Fruit fly (Drosophila melanogaster) whole organism, embryonic: Measurements from ENCODE around the gene CG12814.

Source experiments
- ATbp ChIP-seq: fragments of 200-800 bp; sonication (Bioruptor generic); optimal IDR thresholded peaks from 2 replicates; lab custom pipeline; 2017; ENCODE audit warnings: missing biosample characterization, mild to moderate bottlenecking, missing genetic modification characterization, missing genetic modification reagents
- CG10209 ChIP-seq: fragments of 200-800 bp; sonication (Bioruptor generic); optimal IDR thresholded peaks from 3 replicates; lab custom pipeline; 2017; ENCODE audit warnings: missing biosample characterization, mild to moderate bottlenecking, missing genetic modification characterization, missing genetic modification reagents
- CG12299 ChIP-seq: fragments of 200-800 bp; sonication (Bioruptor generic); optimal IDR thresholded peaks from 2 replicates; lab custom pipeline; 2018; ENCODE audit warnings: missing biosample characterization, mild to moderate bottlenecking, missing genetic modification characterization
- CG12659 ChIP-seq: fragments of 200-800 bp; sonication (Bioruptor generic); optimal IDR thresholded peaks from 3 replicates; lab custom pipeline; 2017; ENCODE audit warnings: mild to moderate bottlenecking, missing biosample characterization, missing genetic modification reagents, missing genetic modification characterization
- CG12744 ChIP-seq: fragments of 200-800 bp; sonication (Bioruptor generic); optimal IDR thresholded peaks from 2 replicates; lab custom pipeline; 2016; ENCODE audit warnings: missing biosample characterization, missing genetic modification characterization
- CG14014 ChIP-seq: fragments of 200-800 bp; sonication (Bioruptor generic); IDR thresholded peaks from 2 replicates; pipeline ENCODE4 v1.3.6; 2022; ENCODE audit warnings: missing biosample characterization, missing genetic modification characterization
- CG15073 ChIP-seq: fragments of 200-800 bp; sonication (Bioruptor generic); optimal IDR thresholded peaks from 2 replicates; lab custom pipeline; 2016; ENCODE audit warnings: missing biosample characterization, missing genetic modification characterization
- CG15269 ChIP-seq: fragments of 200-800 bp; sonication (Bioruptor generic); optimal IDR thresholded peaks from 2 replicates; lab custom pipeline; 2018; ENCODE audit warnings: missing biosample characterization, mild to moderate bottlenecking, missing genetic modification characterization, moderate library complexity
- CG1647 ChIP-seq: fragments of 200-800 bp; sonication (Bioruptor generic); optimal IDR thresholded peaks from 3 replicates; lab custom pipeline; 2016; ENCODE audit warnings: missing biosample characterization, missing genetic modification characterization
- CG17361 ChIP-seq: fragments of 200-800 bp; sonication (Bioruptor generic); IDR thresholded peaks from 3 replicates; pipeline ENCODE4 v1.3.6; 2022; ENCODE audit warnings: missing biosample characterization, missing genetic modification characterization
- CG17829 ChIP-seq: fragments of 200-800 bp; optimal IDR thresholded peaks from 2 replicates; lab custom pipeline; 2019; ENCODE audit warnings: missing biosample characterization, mild to moderate bottlenecking, missing genetic modification characterization, moderate library complexity
- CG2199 ChIP-seq: fragments of 200-800 bp; sonication (Bioruptor generic); IDR thresholded peaks from 3 replicates; pipeline ENCODE4 v1.3.6; 2022; ENCODE audit warnings: missing biosample characterization, missing genetic modification characterization
- CG2202 ChIP-seq: fragments of 200-800 bp; sonication (Bioruptor generic); optimal IDR thresholded peaks from 2 replicates; lab custom pipeline; 2018; ENCODE audit warnings: missing biosample characterization, mild to moderate bottlenecking, missing genetic modification characterization
- CG30020 ChIP-seq: fragments of 200-800 bp; optimal IDR thresholded peaks from 2 replicates; lab custom pipeline; 2019; ENCODE audit warnings: missing biosample characterization, mild to moderate bottlenecking, missing genetic modification characterization, moderate library complexity
- CG33557 ChIP-seq: fragments of 200-800 bp; sonication (Bioruptor generic); optimal IDR thresholded peaks from 2 replicates; lab custom pipeline; 2019; ENCODE audit warnings: missing biosample characterization, mild to moderate bottlenecking, missing genetic modification characterization, moderate library complexity
- CG34376 ChIP-seq: fragments of 200-800 bp; sonication (Bioruptor generic); optimal IDR thresholded peaks from 2 replicates; lab custom pipeline; 2018; ENCODE audit warnings: missing biosample characterization, mild to moderate bottlenecking, missing genetic modification characterization
- CG3726 ChIP-seq: fragments of 200-800 bp; sonication (Bioruptor generic); IDR thresholded peaks from 3 replicates; pipeline ENCODE4, ENCODE4 v1.3.6; 2022; ENCODE audit warnings: missing biosample characterization, missing genetic modification characterization
- CG4707 ChIP-seq: fragments of 200-800 bp; sonication (Bioruptor generic); optimal IDR thresholded peaks from 2 replicates; lab custom pipeline; 2018; ENCODE audit warnings: missing biosample characterization, mild to moderate bottlenecking, missing genetic modification characterization, moderate library complexity
- CG6765 ChIP-seq: fragments of 200-800 bp; sonication (Bioruptor generic); optimal IDR thresholded peaks from 3 replicates; lab custom pipeline; 2017; ENCODE audit warnings: missing biosample characterization, mild to moderate bottlenecking, missing genetic modification characterization
- CG6813 ChIP-seq: fragments of 200-800 bp; sonication (Bioruptor generic); optimal IDR thresholded peaks from 2 replicates; lab custom pipeline; 2017; ENCODE audit warnings: missing biosample characterization, missing genetic modification characterization, mild to moderate bottlenecking, moderate library complexity, missing genetic modification reagents
- CG7745 ChIP-seq: fragments of 200-800 bp; sonication (Bioruptor generic); optimal IDR thresholded peaks from 2 replicates; lab custom pipeline; 2018; ENCODE audit warnings: missing biosample characterization, mild to moderate bottlenecking, missing genetic modification characterization, moderate library complexity
- CG7786 ChIP-seq: fragments of 200-800 bp; sonication (Bioruptor generic); optimal IDR thresholded peaks from 2 replicates; lab custom pipeline; 2016; ENCODE audit warnings: missing biosample characterization, missing genetic modification characterization
- CG7987 ChIP-seq: fragments of 200-800 bp; sonication (Bioruptor generic); optimal IDR thresholded peaks from 2 replicates; lab custom pipeline; 2018; ENCODE audit warnings: missing biosample characterization, mild to moderate bottlenecking, missing genetic modification characterization, moderate library complexity
- CG9727 ChIP-seq: fragments of 200-800 bp; sonication (Bioruptor generic); optimal IDR thresholded peaks from 3 replicates; lab custom pipeline; 2017; ENCODE audit warnings: missing biosample characterization, mild to moderate bottlenecking, missing genetic modification characterization
- HHEX ChIP-seq: fragments of 200-800 bp; sonication (Bioruptor generic); optimal IDR thresholded peaks from 3 replicates; lab custom pipeline; 2017; ENCODE audit warnings: missing biosample characterization, mild to moderate bottlenecking, missing genetic modification characterization, missing genetic modification reagents
- Hey ChIP-seq: fragments of 200-800 bp; sonication (Bioruptor generic); optimal IDR thresholded peaks from 3 replicates; lab custom pipeline; 2018; ENCODE audit warnings: missing biosample characterization, mild to moderate bottlenecking, missing genetic modification characterization
- Hsf ChIP-seq: fragments of 200-800 bp; sonication (Bioruptor generic); optimal IDR thresholded peaks from 3 replicates; lab custom pipeline; 2016; ENCODE audit warnings: missing biosample characterization, missing genetic modification characterization
- Med ChIP-seq: fragments of 200-800 bp; sonication (Bioruptor generic); peaks from one replicate; lab custom pipeline; 2016; ENCODE audit warnings: missing biosample characterization, missing genetic modification characterization, mild to moderate bottlenecking, inconsistent platforms, moderate library complexity
- Sox100B ChIP-seq: fragments of 200-800 bp; sonication (Bioruptor generic); optimal IDR thresholded peaks from 3 replicates; lab custom pipeline; 2018; ENCODE audit warnings: missing biosample characterization, mild to moderate bottlenecking, missing genetic modification characterization
- Usf ChIP-seq: fragments of 200-800 bp; sonication (Bioruptor generic); optimal IDR thresholded peaks from 2 replicates; lab custom pipeline; 2017; ENCODE audit warnings: missing genotype, missing biosample characterization, missing genetic modification characterization
- Xbp1 ChIP-seq: fragments of 200-800 bp; sonication (Bioruptor generic); optimal IDR thresholded peaks from 3 replicates; lab custom pipeline; 2016; ENCODE audit warnings: missing biosample characterization, mild to moderate bottlenecking, missing genetic modification characterization
- az2 ChIP-seq: fragments of 200-800 bp; sonication (Bioruptor generic); optimal IDR thresholded peaks from 3 replicates; lab custom pipeline; 2016; ENCODE audit warnings: missing biosample characterization, missing genetic modification characterization
- bbx ChIP-seq: fragments of 200-800 bp; sonication (Bioruptor generic); IDR thresholded peaks from 2 replicates; pipeline ENCODE4 v1.3.6; 2022; ENCODE audit warnings: missing biosample characterization, missing genetic modification characterization; ENCODE audit not compliant: partially characterized antibody
- bigmax ChIP-seq: fragments of 200-800 bp; sonication (Bioruptor generic); optimal IDR thresholded peaks from 2 replicates; lab custom pipeline; 2018; ENCODE audit warnings: missing biosample characterization, mild to moderate bottlenecking, missing genetic modification characterization
- chinmo ChIP-seq: fragments of 200-800 bp; sonication (Bioruptor generic); IDR thresholded peaks from 4 replicates; pipeline ENCODE4 v1.3.6; 2022; ENCODE audit warnings: missing biosample characterization, missing genetic modification characterization; ENCODE audit not compliant: partially characterized antibody
- dan ChIP-seq: fragments of 200-800 bp; sonication (Bioruptor generic); IDR thresholded peaks from 2 replicates; pipeline ENCODE4 v1.3.6; 2022; ENCODE audit warnings: missing biosample characterization, missing genetic modification characterization
- dati ChIP-seq: fragments of 200-800 bp; sonication (Bioruptor generic); IDR thresholded peaks from 2 replicates; pipeline ENCODE4 v1.3.6; 2022; ENCODE audit warnings: missing biosample characterization, missing genetic modification characterization
- exex ChIP-seq: fragments of 200-800 bp; sonication (Bioruptor generic); optimal IDR thresholded peaks from 4 replicates; lab custom pipeline; 2018; ENCODE audit warnings: missing biosample characterization, mild to moderate bottlenecking, missing genetic modification characterization, moderate library complexity
- fru ChIP-seq: fragments of >200 bp; optimal IDR thresholded peaks from 2 replicates; lab custom pipeline; 2017
- gcm ChIP-seq: fragments of 200-800 bp; sonication (Bioruptor generic); optimal IDR thresholded peaks from 2 replicates; lab custom pipeline; 2019; ENCODE audit warnings: missing biosample characterization, mild to moderate bottlenecking, missing genetic modification characterization, moderate library complexity
- grau ChIP-seq: fragments of 200-800 bp; optimal IDR thresholded peaks from 3 replicates; lab custom pipeline; 2019; ENCODE audit warnings: missing biosample characterization, mild to moderate bottlenecking, missing genetic modification characterization, moderate library complexity
- grn ChIP-seq: fragments of 200-800 bp; sonication (Bioruptor generic); optimal IDR thresholded peaks from 3 replicates; lab custom pipeline; 2017; ENCODE audit warnings: missing biosample characterization, missing genetic modification characterization
- hkb ChIP-seq, 2 experiments: fragments of 200-800 bp in 1 of 2; fragments of >200 bp in 1 of 2; sonication (Bioruptor generic) in 1 of 2; IDR thresholded peaks in 1 of 2; optimal IDR thresholded peaks in 1 of 2; 2 replicates each; pipeline versions ENCODE4 v1.3.6 to Lab custom; 2017 to 2022; ENCODE audit warnings: missing biosample characterization in 1 of 2, missing genetic modification characterization in 1 of 2
- lab ChIP-seq: fragments of 200-800 bp; sonication (Bioruptor generic); optimal IDR thresholded peaks from 3 replicates; lab custom pipeline; 2017; ENCODE audit warnings: missing biosample characterization, missing genetic modification characterization, mild to moderate bottlenecking, moderate library complexity, missing genetic modification reagents
- psq ChIP-seq: fragments of 200-800 bp; sonication (Bioruptor generic); optimal IDR thresholded peaks from 2 replicates; lab custom pipeline; 2017; ENCODE audit warnings: missing biosample characterization, missing genetic modification characterization
- pzg ChIP-seq: fragments of 200-800 bp; sonication (Bioruptor generic); optimal IDR thresholded peaks from 3 replicates; lab custom pipeline; 2018; ENCODE audit warnings: missing biosample characterization, mild to moderate bottlenecking, missing genetic modification characterization, moderate library complexity
- schlank ChIP-seq: fragments of 200-800 bp; sonication (Bioruptor generic); optimal IDR thresholded peaks from 2 replicates; lab custom pipeline; 2018; ENCODE audit warnings: missing biosample characterization, mild to moderate bottlenecking, missing genetic modification characterization
- sens ChIP-seq: fragments of 200-800 bp; sonication (Bioruptor generic); peaks from one replicate; lab custom pipeline; 2016; ENCODE audit warnings: missing biosample characterization, missing genetic modification characterization
- sima ChIP-seq: fragments of 200-800 bp; sonication (Bioruptor generic); optimal IDR thresholded peaks from 2 replicates; lab custom pipeline; 2016; ENCODE audit warnings: missing biosample characterization, missing genetic modification characterization
- tll ChIP-seq, 2 experiments: fragments of 200-800 bp in 1 of 2; fragments of >200 bp in 1 of 2; sonication (Bioruptor generic) in 1 of 2; optimal IDR thresholded peaks; 2 replicates each; lab custom pipeline; 2017 to 2019; ENCODE audit warnings: missing biosample characterization in 2 of 2, missing genetic modification characterization in 2 of 2, mild to moderate bottlenecking in 1 of 2, moderate library complexity in 1 of 2
- usp ChIP-seq: fragments of >200 bp; optimal IDR thresholded peaks from 2 replicates; lab custom pipeline; 2017; ENCODE audit warnings: missing biosample characterization, missing genetic modification characterization

CG12814 gene

DNA sequence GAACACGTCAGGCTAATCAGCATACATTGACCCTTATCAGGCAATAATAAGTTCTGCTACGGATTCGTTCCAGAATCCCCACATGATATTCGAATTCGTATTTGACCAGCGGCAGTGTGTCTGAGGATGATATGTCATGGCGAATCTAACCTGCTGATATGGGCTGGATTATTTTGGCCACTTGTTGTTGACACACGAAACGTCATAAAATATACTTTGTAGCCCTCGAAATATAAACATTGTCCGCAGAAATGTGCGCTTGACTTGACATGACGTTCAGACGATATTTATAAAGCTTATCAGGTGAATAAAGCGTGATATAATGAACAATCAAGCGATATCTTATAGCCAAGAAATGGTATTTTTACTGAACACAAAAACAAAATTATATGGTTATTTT, 23.1 kb downstream of the CG12814 start (continued):
- TF ChIP-seq dan (GFP tag; lab: Robert Waterston, UW) (no peak), CG3726 (GFP tag; lab: Robert Waterston, UW) (no peak), CG1647 (GFP tag; lab: Kevin White, UChicago) (no peak), CG7786 (GFP tag; lab: Kevin White, UChicago) (no peak), sens (GFP tag; lab: Kevin White, UChicago) (no peak), Sox100B (GFP tag; lab: Kevin White, UChicago) (no peak), CG12659 (peak; percentile 2), CG12744 (GFP tag; lab: Kevin White, UChicago) (no peak), CG30020 (tag; lab: Kevin White, UChicago) (no peak), grn (GFP tag; lab: Kevin White, UChicago) (no peak), CG33557 (no peak), az2 (GFP tag; lab: Kevin White, UChicago) (no peak), CG17829 (tag; lab: Kevin White, UChicago) (no peak), chinmo (GFP tag; lab: Robert Waterston, UW) (no peak), fru (lab: Kevin White, UChicago) (no peak), schlank (tag; lab: Kevin White, UChicago) (peak; percentile 35), exex (tag; lab: Kevin White, UChicago) (peak; percentile 73), CG10209 (GFP tag; lab: Kevin White, UChicago) (no peak), CG6765 (GFP tag; lab: Kevin White, UChicago) (peak; percentile 13), lab (GFP tag; lab: Kevin White, UChicago) (no peak), bigmax (GFP tag; lab: Kevin White, UChicago) (no peak), pzg (GFP tag; lab: Kevin White, UChicago) (no peak), CG7987 (GFP tag; lab: Kevin White, UChicago) (peak; percentile 46), HHEX (GFP tag; lab: Kevin White, UChicago) (no peak), CG7745 (tag; lab: Kevin White, UChicago) (no peak), CG4707 (no peak), Xbp1 (no peak), CG17361 (no peak), CG6813 (GFP tag; lab: Kevin White, UChicago) (no peak), CG15073 (no peak), CG34376 (peak; percentile 66), CG2199 (GFP tag; lab: Robert Waterston, UW) (no peak), usp (GFP tag; lab: Kevin White, UChicago) (no peak), CG9727 (no peak), Usf (no peak), CG14014 (GFP tag; lab: Robert Waterston, UW) (no peak), dati (GFP tag; lab: Robert Waterston, UW) (no peak), grau (tag; lab: Kevin White, UChicago) (no peak), gcm (no peak), Med (GFP tag; lab: Kevin White, UChicago) (peak; percentile 74), CG15269 (tag; lab: Kevin White, UChicago) (no peak), tll (GFP tag; optimal IDR thresholded peaks at IDR 0.05; lab: Kevin White, UChicago) (no peak), ATbp (GFP tag; lab: Kevin White, UChicago) (no peak), bbx (no peak), hkb (optimal IDR thresholded peaks at IDR 0.05; lab: Kevin White, UChicago) (no peak), hkb (GFP tag; IDR thresholded peaks at IDR 0.05; lab: Robert Waterston, UW) (no peak), Hsf (GFP tag; lab: Kevin White, UChicago) (no peak), CG12299 (tag; lab: Kevin White, UChicago) (no peak), Hey (tag; lab: Kevin White, UChicago) (peak; percentile 23), CG2202 (tag; lab: Kevin White, UChicago) (no peak), psq (GFP tag; lab: Kevin White, UChicago) (no peak), sima (no peak)
